Fruit fly (Drosophila melanogaster) ovary, adult (tissue): ENCODE results near the gene CG43999.

Experiments used
- CG17801 ChIP-seq: fragments of 200-800 bp; optimal IDR thresholded peaks from 2 replicates; lab custom pipeline; 2019; ENCODE audit warnings: missing biosample characterization, mild to moderate bottlenecking, missing genetic modification characterization, moderate library complexity; ENCODE audit not compliant: partially characterized antibody

The CG43999 gene

DNA sequence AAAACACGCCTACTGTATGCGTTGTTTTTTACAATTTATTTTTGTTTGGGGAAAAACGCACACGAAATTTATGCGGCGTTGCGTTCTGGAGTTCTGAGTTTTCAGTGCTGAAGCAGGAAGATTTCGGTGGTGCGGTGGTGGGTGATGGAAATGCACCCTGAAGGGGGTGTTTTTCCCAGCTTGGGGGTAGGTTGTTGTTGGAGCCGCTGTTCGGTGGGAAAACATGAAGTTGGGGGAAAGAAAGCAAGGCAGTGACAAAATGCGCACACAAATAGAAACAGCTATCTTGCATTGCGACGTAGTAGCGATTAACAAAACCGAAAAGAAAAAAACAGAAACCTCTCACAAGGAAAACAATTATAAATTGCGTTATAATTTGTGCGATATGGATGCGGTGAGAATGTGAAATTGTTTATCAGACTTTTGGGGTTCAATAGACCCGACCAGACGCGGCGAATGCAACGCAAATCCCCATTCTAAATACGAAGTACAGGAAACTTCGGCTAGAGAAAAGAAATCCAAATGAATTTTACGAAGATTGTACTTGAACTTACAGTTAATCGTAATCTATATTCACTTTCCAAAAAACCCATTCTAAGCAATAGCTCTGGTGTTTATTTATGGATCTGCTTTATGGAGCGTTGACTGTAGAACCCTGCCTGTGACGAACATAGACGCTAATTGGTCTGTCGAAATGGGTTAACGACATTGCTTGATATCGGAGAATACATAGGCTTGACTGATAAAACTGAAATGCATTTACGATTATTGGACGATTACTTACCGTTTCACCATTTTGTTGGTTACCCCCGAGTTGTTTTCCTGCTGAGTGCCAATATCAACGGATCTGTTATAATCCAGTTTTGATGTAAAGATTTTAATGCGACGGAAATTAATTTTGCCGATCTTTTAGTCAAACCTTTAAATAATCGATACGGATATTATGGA lies 40.3 kb downstream of the CG43999 start:
- peak; percentile 36 for TF ChIP-seq CG17801 (GFP tag; lab: Kevin White, UChicago)

DNA sequence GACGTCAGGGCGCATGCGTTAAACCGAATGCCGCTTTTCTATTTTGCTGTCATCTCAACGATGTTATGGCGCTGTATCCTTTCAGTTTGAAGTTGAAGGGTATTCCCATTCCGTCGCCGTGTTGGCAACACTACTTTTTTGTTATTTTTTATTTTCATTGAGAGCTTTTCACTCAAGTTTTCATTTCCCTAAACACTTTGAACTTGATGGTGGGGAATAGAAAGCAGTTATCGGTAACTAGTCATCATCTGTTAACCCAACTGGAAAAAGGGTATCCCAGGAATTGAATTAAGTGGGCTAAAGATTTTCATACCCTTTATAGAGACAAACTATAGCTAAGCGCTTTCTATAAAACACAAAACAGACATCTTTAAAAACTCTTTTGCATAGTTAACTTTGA lies 41.2 kb downstream of the CG43999 start:
- TF ChIP-seq CG17801 (GFP tag; lab: Kevin White, UChicago): no peak

dm6 chr3R:23887096-23887421 lies 41.7 kb downstream of the CG43999 start:
- peak; percentile 98 for TF ChIP-seq CG17801 (GFP tag; lab: Kevin White, UChicago)

DNA sequence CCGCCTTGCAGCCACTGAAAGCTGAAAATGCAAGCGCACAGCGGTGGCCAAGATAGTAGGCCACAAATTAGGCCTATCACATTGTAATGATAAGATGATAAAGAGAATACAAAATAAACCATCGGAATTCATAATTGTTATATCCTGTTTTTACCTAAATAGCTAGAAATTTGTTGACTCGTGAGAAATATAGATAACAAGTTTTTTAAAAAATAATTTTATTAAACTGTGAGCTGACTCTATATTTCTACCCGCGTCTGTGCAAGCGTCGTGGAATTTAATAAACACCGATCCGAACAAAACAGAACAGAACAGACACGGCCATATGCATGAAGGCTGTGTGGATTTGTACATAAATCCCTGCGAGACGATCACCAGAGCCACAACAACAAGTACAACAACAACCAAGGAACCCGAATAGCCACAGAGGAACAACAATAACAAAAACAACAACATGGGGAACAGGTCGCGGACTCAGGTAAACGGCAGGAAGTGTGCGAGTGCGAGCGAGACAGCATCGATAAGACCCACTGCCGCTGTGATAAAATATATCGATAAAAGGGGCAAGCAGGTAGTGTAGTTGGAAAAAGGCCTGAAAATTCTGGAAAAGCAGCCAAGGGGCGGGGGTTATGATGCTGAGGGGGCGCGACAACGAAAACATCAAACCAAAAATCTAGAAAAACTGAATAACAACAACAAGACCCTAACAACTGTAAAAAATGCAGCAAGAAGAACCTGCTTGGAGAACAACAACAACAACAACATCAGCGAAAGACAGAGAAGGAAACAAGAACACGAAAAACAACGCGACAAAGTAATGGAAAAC lies 42.3 kb downstream of the CG43999 start:
- peak; percentile 92 for TF ChIP-seq CG17801 (GFP tag; lab: Kevin White, UChicago)

dm6 chr3R:23885660-23886059 lies 43.1 kb downstream of the CG43999 start:
- no peak for TF ChIP-seq CG17801 (GFP tag; lab: Kevin White, UChicago)

- no peak for TF ChIP-seq CG17801 (GFP tag; lab: Kevin White, UChicago)
Measured at dm6 chr3R:23885182-23885581, 43.6 kb downstream of the CG43999 start.

DNA sequence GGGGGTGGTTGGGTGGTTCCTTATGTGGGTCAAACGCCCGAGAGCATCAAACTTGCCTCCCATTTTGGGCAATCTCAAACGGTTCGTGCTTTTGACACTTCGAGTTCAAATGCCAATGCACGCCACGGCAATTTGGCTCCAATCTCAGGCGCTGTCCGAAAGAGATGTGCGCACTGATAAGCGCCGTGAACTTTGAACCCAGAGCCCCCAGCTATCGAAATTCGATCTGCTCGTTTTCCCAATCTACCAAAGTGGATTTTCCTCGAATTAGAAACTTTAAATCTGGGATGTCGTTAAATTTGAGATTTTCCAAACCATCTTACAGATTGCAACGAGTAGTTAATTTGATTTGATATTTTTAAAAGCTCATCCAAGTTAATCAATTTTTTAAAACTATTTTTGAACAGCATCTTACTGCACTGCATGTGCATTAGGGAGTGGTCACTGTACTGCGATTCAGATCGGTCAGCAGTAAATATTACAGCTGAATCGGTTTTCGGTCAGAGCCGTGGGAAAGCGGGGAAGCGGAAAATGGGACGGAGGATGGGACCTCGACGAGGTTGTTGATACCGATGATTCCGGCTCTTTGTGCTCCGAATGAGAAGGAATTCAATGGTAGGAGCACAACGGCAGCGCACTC lies 44.6 kb downstream of the CG43999 start:
- no peak for TF ChIP-seq CG17801 (GFP tag; lab: Kevin White, UChicago)

DNA sequence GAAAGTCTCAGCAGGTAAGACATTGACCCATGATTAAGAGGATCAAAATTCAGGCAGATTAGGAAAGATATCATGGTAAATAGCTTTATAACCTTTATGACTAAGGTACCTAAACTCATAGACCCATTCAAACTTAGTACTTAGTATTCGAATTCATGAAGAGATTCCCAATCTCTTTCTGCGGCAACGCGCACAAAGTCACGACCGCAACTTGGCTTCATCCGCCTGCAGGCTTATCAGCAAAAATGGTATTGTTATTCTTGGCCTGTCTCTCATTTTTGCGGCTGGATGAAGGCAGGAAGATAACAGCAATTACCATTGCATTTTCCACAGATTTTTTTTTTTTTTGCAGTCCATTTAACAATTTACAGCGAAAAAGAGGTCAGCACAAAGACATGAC lies 48.5 kb downstream of the CG43999 start:
- no peak for TF ChIP-seq CG17801 (GFP tag; lab: Kevin White, UChicago)

DNA sequence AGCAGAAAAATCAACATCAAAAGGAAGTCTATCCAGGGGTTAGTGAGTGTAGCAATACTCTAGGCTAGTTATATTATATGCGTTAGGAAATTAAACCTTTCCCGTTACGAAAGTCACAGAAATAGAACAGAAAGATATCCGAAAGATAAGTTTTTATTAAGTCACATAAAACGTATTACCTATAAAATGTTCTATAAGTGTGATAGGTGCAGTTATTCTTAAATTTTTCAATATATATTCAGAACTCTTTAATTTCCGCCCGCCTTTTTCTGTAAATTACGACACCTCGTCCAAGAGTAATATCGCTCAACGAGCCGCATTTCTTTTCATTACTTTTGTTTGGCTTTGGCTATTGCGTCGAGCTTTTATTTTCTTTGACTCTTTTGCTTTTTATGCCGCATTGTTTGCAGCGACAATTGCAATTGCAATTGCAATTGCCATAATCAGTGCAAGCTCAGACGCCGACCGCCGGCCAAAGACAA lies 50.4 kb downstream of the CG43999 start:
- no peak for TF ChIP-seq CG17801 (GFP tag; lab: Kevin White, UChicago)
